Worm (Caenorhabditis elegans): ENCODE measurements around the gene lat-2.

ce11 chrII:4369715-4370114 lies 10.8 kb downstream of the lat-2 start:
- TF ChIP-seq lin-13 (tag; optimal IDR thresholded peaks at IDR 0.05): no peak
- no peak for TF ChIP-seq nhr-237 (tag; optimal IDR thresholded peaks at IDR 0.05)
- TF ChIP-seq elt-3 (tag; optimal IDR thresholded peaks at IDR 0.05): no peak
- no peak for TF ChIP-seq lsy-2 (tag; optimal IDR thresholded peaks at IDR 0.05)
- TF ChIP-seq nhr-12 (tag; optimal IDR thresholded peaks at IDR 0.05): no peak
- TF ChIP-seq flh-1 (GFP tag; optimal IDR thresholded peaks at IDR 0.05): no peak
- no peak for TF ChIP-seq pha-4 (tag; optimal IDR thresholded peaks at IDR 0.05)
- no peak for TF ChIP-seq mep-1 (tag; optimal IDR thresholded peaks at IDR 0.05)
- TF ChIP-seq lin-32 (GFP tag; optimal IDR thresholded peaks at IDR 0.05): no peak
